Worm (Caenorhabditis elegans) whole organism, young adult: ENCODE measurements around the gene sorf-1.
A peak's percentile ranks its signal among the peaks of the same experiment; 100 is the strongest.

Source experiments
- B0261.1 ChIP-seq: sonication (generic microtip); optimal IDR thresholded peaks from 2 replicates; lab custom pipeline; 2016; ENCODE audit warnings: mild to moderate bottlenecking, missing genetic modification characterization, moderate library complexity, missing compliant biosample characterization
- B0336.3 ChIP-seq: fragments of 200-800 bp; sonication (Bioruptor generic); IDR thresholded peaks from 2 replicates; pipeline ENCODE4 v1.3.6; 2022; ENCODE audit warnings: missing genetic modification characterization, missing compliant biosample characterization
- C06A6.2 ChIP-seq: fragments of 200-800 bp; sonication (Bioruptor generic); conservative IDR thresholded peaks from 2 replicates; pipeline ENCODE4 v1.3.6; 2022; ENCODE audit warnings: missing genetic modification characterization, missing compliant biosample characterization
- D2030.7 ChIP-seq: fragments of 200-800 bp; sonication (Bioruptor generic); IDR thresholded peaks from 2 replicates; pipeline ENCODE4 v1.3.6; 2022; ENCODE audit warnings: missing genetic modification reagents, missing genetic modification characterization, missing compliant biosample characterization
- F10E7.11 ChIP-seq: sonication (generic microtip); optimal IDR thresholded peaks from 2 replicates; lab custom pipeline; 2017; ENCODE audit warnings: mild to moderate bottlenecking, missing genetic modification characterization, moderate library complexity, missing compliant biosample characterization
- F52B5.7 ChIP-seq: sonication (generic microtip); optimal IDR thresholded peaks from 2 replicates; lab custom pipeline; 2016; ENCODE audit warnings: mild to moderate bottlenecking, missing genetic modification characterization, missing compliant biosample characterization
- F55B11.4 ChIP-seq: sonication (generic microtip); optimal IDR thresholded peaks from 2 replicates; lab custom pipeline; 2016; ENCODE audit warnings: missing compliant biosample characterization, missing genetic modification characterization, borderline replicate concordance; ENCODE audit not compliant: insufficient read depth
- F57A8.1 ChIP-seq: fragments of 200-800 bp; sonication (Bioruptor generic); optimal IDR thresholded peaks from 2 replicates; lab custom pipeline; 2018; ENCODE audit warnings: mild to moderate bottlenecking, missing genetic modification characterization, moderate library complexity, missing compliant biosample characterization
- T26A5.8 ChIP-seq: sonication (generic microtip); optimal IDR thresholded peaks from 2 replicates; lab custom pipeline; 2016; ENCODE audit warnings: missing genetic modification characterization, missing compliant biosample characterization
- Y53G8AR.9 ChIP-seq: fragments of 200-800 bp; sonication (Bioruptor generic); conservative IDR thresholded peaks from 2 replicates; pipeline ENCODE4 v1.3.6; 2022; ENCODE audit warnings: missing genetic modification reagents, missing genetic modification characterization, missing compliant biosample characterization
- Y67H2A.10 ChIP-seq: fragments of 200-800 bp; sonication (Bioruptor generic); conservative IDR thresholded peaks from 2 replicates; pipeline ENCODE4 v1.3.6; 2022; ENCODE audit warnings: missing genetic modification reagents, missing genetic modification characterization, missing compliant biosample characterization
- akir-1 ChIP-seq: fragments of 200-800 bp; sonication (Bioruptor generic); optimal IDR thresholded peaks from 2 replicates; lab custom pipeline; 2018; ENCODE audit warnings: mild to moderate bottlenecking, missing genetic modification characterization, moderate library complexity, missing compliant biosample characterization
- ama-1 ChIP-seq, 3 experiments: fragments of 150-350 bp in 1 of 3; sonication (generic microtip) in 2 of 3; optimal IDR thresholded peaks; 2 replicates each; lab custom pipeline; 2014 to 2018; ENCODE audit warnings: missing biosample characterization in 2 of 3, missing genetic modification characterization in 2 of 3, missing genetic modification reagents in 2 of 3
- aptf-2 ChIP-seq: fragments of 200-800 bp; sonication (Bioruptor generic); conservative IDR thresholded peaks from 2 replicates; pipeline ENCODE4 v1.3.6; 2022; ENCODE audit warnings: missing genetic modification reagents, missing genetic modification characterization, missing compliant biosample characterization
- attf-5 ChIP-seq: fragments of 200-800 bp; sonication (Bioruptor generic); optimal IDR thresholded peaks from 2 replicates; lab custom pipeline; 2018; ENCODE audit warnings: mild to moderate bottlenecking, missing genetic modification characterization, missing compliant biosample characterization
- attf-6 ChIP-seq: fragments of 200-800 bp; sonication (Bioruptor generic); IDR thresholded peaks from 2 replicates; pipeline ENCODE4 v1.3.6; 2022; ENCODE audit warnings: missing genetic modification reagents, missing genetic modification characterization, missing compliant biosample characterization
- bed-2 ChIP-seq: fragments of 200-800 bp; sonication (Bioruptor generic); IDR thresholded peaks from 2 replicates; pipeline ENCODE4 v1.3.6; 2022; ENCODE audit warnings: missing genetic modification reagents, missing genetic modification characterization, missing compliant biosample characterization
- cebp-2 ChIP-seq: fragments of 200-800 bp; sonication (Bioruptor generic); IDR thresholded peaks from 2 replicates; pipeline ENCODE4 v1.3.6; 2022; ENCODE audit warnings: missing genetic modification characterization, missing compliant biosample characterization
- ceh-58 ChIP-seq: fragments of 200-800 bp; sonication (Bioruptor generic); IDR thresholded peaks from 2 replicates; pipeline ENCODE4 v1.3.6; 2022; ENCODE audit warnings: missing genetic modification characterization, missing compliant biosample characterization
- ceh-79 ChIP-seq: sonication (generic microtip); optimal IDR thresholded peaks from 2 replicates; lab custom pipeline; 2017; ENCODE audit warnings: mild to moderate bottlenecking, missing genetic modification characterization, missing compliant biosample characterization
- ceh-91 ChIP-seq: fragments of 200-800 bp; sonication (Bioruptor generic); IDR thresholded peaks from 2 replicates; pipeline ENCODE4 v1.3.6; 2022; ENCODE audit warnings: missing genetic modification reagents, missing genetic modification characterization, missing compliant biosample characterization
- die-1 ChIP-seq: sonication (generic microtip); optimal IDR thresholded peaks from 2 replicates; lab custom pipeline; 2016; ENCODE audit warnings: missing genotype, mild to moderate bottlenecking, missing genetic modification characterization, missing compliant biosample characterization
- dpff-1 ChIP-seq: sonication (generic microtip); optimal IDR thresholded peaks from 2 replicates; lab custom pipeline; 2017; ENCODE audit warnings: mild to moderate bottlenecking, missing genetic modification characterization, missing compliant biosample characterization
- efl-1 ChIP-seq: fragments of 150-350 bp; optimal IDR thresholded peaks from 2 replicates; lab custom pipeline; 2014; ENCODE audit warnings: missing biosample characterization, missing genetic modification reagents, missing genetic modification characterization
- egl-44 ChIP-seq: fragments of 200-800 bp; sonication (Bioruptor generic); IDR thresholded peaks from 2 replicates; pipeline ENCODE4 v1.3.6; 2022; ENCODE audit warnings: missing genetic modification reagents, missing genetic modification characterization, missing compliant biosample characterization
- ets-4 ChIP-seq: fragments of 200-800 bp; sonication (Bioruptor generic); optimal IDR thresholded peaks from 2 replicates; lab custom pipeline; 2018; ENCODE audit warnings: mild to moderate bottlenecking, missing genetic modification characterization, missing compliant biosample characterization
- hmg-1.2 ChIP-seq: fragments of 200-800 bp; sonication (Bioruptor generic); IDR thresholded peaks from 2 replicates; pipeline ENCODE4 v1.3.6; 2022; ENCODE audit warnings: missing genetic modification reagents, missing genetic modification characterization, missing compliant biosample characterization
- lag-1 ChIP-seq: fragments of 200-800 bp; sonication (Bioruptor generic); IDR thresholded peaks from 2 replicates; pipeline ENCODE4 v1.3.6; 2022; ENCODE audit warnings: missing genetic modification reagents, missing genetic modification characterization, missing compliant biosample characterization
- madf-3 ChIP-seq: fragments of 200-800 bp; sonication (Bioruptor generic); IDR thresholded peaks from 2 replicates; pipeline ENCODE4 v1.3.6; 2022; ENCODE audit warnings: missing genetic modification reagents, missing genetic modification characterization, missing compliant biosample characterization
- mel-28 ChIP-seq: sonication (generic microtip); optimal IDR thresholded peaks from 2 replicates; lab custom pipeline; 2016; ENCODE audit warnings: borderline replicate concordance, mild to moderate bottlenecking, missing genetic modification characterization, missing compliant biosample characterization
- mes-4 ChIP-seq: sonication (generic microtip); optimal IDR thresholded peaks from 2 replicates; lab custom pipeline; 2016; ENCODE audit warnings: missing genotype, missing genetic modification characterization, missing compliant biosample characterization
- nfya-1 ChIP-seq: sonication (generic microtip); optimal IDR thresholded peaks from 2 replicates; lab custom pipeline; 2017; ENCODE audit warnings: antibody characterized with exemption, missing compliant biosample characterization, missing genetic modification characterization, borderline replicate concordance; ENCODE audit not compliant: insufficient read depth
- nfyb-1 ChIP-seq: fragments of 200-800 bp; sonication (Bioruptor generic); IDR thresholded peaks from 2 replicates; pipeline ENCODE4 v1.3.6; 2022; ENCODE audit warnings: missing genetic modification reagents, missing genetic modification characterization, missing compliant biosample characterization
- nhr-120 ChIP-seq: fragments of 200-800 bp; sonication (Bioruptor generic); IDR thresholded peaks from 2 replicates; pipeline ENCODE4 v1.3.6; 2022; ENCODE audit warnings: missing genetic modification characterization, missing compliant biosample characterization
- nhr-90 ChIP-seq: sonication (generic microtip); optimal IDR thresholded peaks from 2 replicates; lab custom pipeline; 2016; ENCODE audit warnings: missing genotype, mild to moderate bottlenecking, missing genetic modification characterization, missing compliant biosample characterization
- pha-4 ChIP-seq: fragments of 150-350 bp; sonication (generic microtip); optimal IDR thresholded peaks from 2 replicates; lab custom pipeline; 2014; ENCODE audit warnings: missing biosample characterization, missing genetic modification reagents, missing genetic modification characterization
- rec-8 ChIP-seq, 2 experiments: sonication (generic microtip); optimal IDR thresholded peaks; 2 replicates each; lab custom pipeline; 2016; ENCODE audit warnings: mild to moderate bottlenecking in 2 of 2, missing genetic modification characterization in 2 of 2, missing genetic modification reagents in 2 of 2, missing genotype in 2 of 2, missing biosample characterization in 1 of 2, missing compliant biosample characterization in 1 of 2, moderate library complexity in 1 of 2
- repo-1 ChIP-seq: sonication (generic microtip); optimal IDR thresholded peaks from 2 replicates; lab custom pipeline; 2017; ENCODE audit warnings: mild to moderate bottlenecking, missing genetic modification characterization, missing compliant biosample characterization
- sdz-38 ChIP-seq: sonication (generic microtip); optimal IDR thresholded peaks from 2 replicates; lab custom pipeline; 2016; ENCODE audit warnings: missing genotype, missing genetic modification characterization, missing compliant biosample characterization
- sea-2 ChIP-seq: fragments of 200-800 bp; sonication (Bioruptor generic); IDR thresholded peaks from 2 replicates; pipeline ENCODE4 v1.3.6; 2022; ENCODE audit warnings: missing genetic modification characterization, missing compliant biosample characterization
- snpc-3.4 ChIP-seq: sonication (generic microtip); optimal IDR thresholded peaks from 2 replicates; lab custom pipeline; 2017; ENCODE audit warnings: missing genetic modification characterization, mild to moderate bottlenecking, missing compliant biosample characterization, antibody characterized with exemption, moderate library complexity, missing genotype, missing genetic modification reagents
- tbx-9 ChIP-seq: sonication (generic microtip); optimal IDR thresholded peaks from 2 replicates; lab custom pipeline; 2016; ENCODE audit warnings: borderline replicate concordance, missing genetic modification characterization, inconsistent platforms, missing compliant biosample characterization
- unc-130 ChIP-seq: sonication (generic microtip); optimal IDR thresholded peaks from 2 replicates; lab custom pipeline; 2016; ENCODE audit warnings: missing genetic modification reagents, missing genetic modification characterization, missing compliant biosample characterization
- unc-62 ChIP-seq: fragments of 150-350 bp; optimal IDR thresholded peaks from 2 replicates; lab custom pipeline; 2014; ENCODE audit warnings: missing biosample characterization, missing genetic modification reagents, missing genetic modification characterization
- zfh-2 ChIP-seq: fragments of 200-800 bp; sonication (Bioruptor generic); conservative IDR thresholded peaks from 2 replicates; pipeline ENCODE4 v1.3.6; 2022; ENCODE audit warnings: missing genetic modification reagents, missing genetic modification characterization, missing compliant biosample characterization
- ztf-18 ChIP-seq: sonication (generic microtip); optimal IDR thresholded peaks from 2 replicates; lab custom pipeline; 2016; ENCODE audit warnings: missing genotype, mild to moderate bottlenecking, missing genetic modification characterization, missing compliant biosample characterization
- ztf-25 ChIP-seq: fragments of 200-800 bp; sonication (Bioruptor generic); IDR thresholded peaks from 2 replicates; pipeline ENCODE4 v1.3.6; 2022; ENCODE audit warnings: missing genetic modification reagents, missing genetic modification characterization, missing compliant biosample characterization
- ztf-28 ChIP-seq: fragments of 200-800 bp; sonication (Bioruptor generic); IDR thresholded peaks from 2 replicates; pipeline ENCODE4 v1.3.6; 2022; ENCODE audit warnings: missing genetic modification reagents, missing genetic modification characterization, missing compliant biosample characterization

sorf-1 gene

ce11 chrX:3371264-3371663 lies 7.8 kb downstream of the sorf-1 start (continued):
- no peak for TF ChIP-seq ama-1 (optimal IDR thresholded peaks at IDR 0.05; lab: Kevin White, UChicago)
- peak; percentile 75 to 90 for TF ChIP-seq ama-1 (GFP tag; optimal IDR thresholded peaks at IDR 0.05; lab: Kevin White, UChicago)
- peak; percentile 35 for TF ChIP-seq ceh-79
- TF ChIP-seq F55B11.4 (tag; lab: Kevin White, UChicago), result no peak
- peak; percentile 75 for TF ChIP-seq F52B5.7
- TF ChIP-seq ceh-91 (GFP tag; lab: Robert Waterston, UW), result no peak
- TF ChIP-seq tbx-9, result no peak
- no peak for TF ChIP-seq dpff-1 (tag; lab: Kevin White, UChicago)
- TF ChIP-seq attf-5 (GFP tag; lab: Kevin White, UChicago), result peak; percentile 42
- no peak for TF ChIP-seq T26A5.8
- TF ChIP-seq B0261.1 (tag; lab: Kevin White, UChicago), result peak; percentile 95
- TF ChIP-seq repo-1 (tag; lab: Kevin White, UChicago), result peak; percentile 59
- TF ChIP-seq akir-1 (GFP tag; lab: Kevin White, UChicago), result peak; percentile 36
- TF ChIP-seq bed-2 (GFP tag; lab: Robert Waterston, UW), result no peak
- TF ChIP-seq ztf-28 (GFP tag; lab: Robert Waterston, UW), result peak; percentile 28; the same call in 1 of the 2 replicates
- TF ChIP-seq madf-3 (GFP tag; lab: Robert Waterston, UW), result peak; percentile 77; the same call in 1 of the 2 replicates
- peak; percentile 55; the same call in 1 of the 2 replicates for TF ChIP-seq B0336.3 (GFP tag; lab: Robert Waterston, UW)
- TF ChIP-seq nfyb-1 (GFP tag; lab: Robert Waterston, UW), result peak; percentile 90
- no peak for TF ChIP-seq mel-28 (tag; lab: Kevin White, UChicago)
- peak; percentile 62 to 75 for TF ChIP-seq rec-8 (tag; optimal IDR thresholded peaks at IDR 0.05; lab: Kevin White, UChicago)
- no peak for TF ChIP-seq aptf-2 (GFP tag; lab: Robert Waterston, UW)
- TF ChIP-seq unc-130, result peak; percentile 54
- peak; percentile 83 for TF ChIP-seq hmg-1.2
- peak; percentile 50; the same call in 1 of the 2 replicates for TF ChIP-seq attf-6 (GFP tag; lab: Robert Waterston, UW)
- no peak; the same call in 1 of the 2 replicates for TF ChIP-seq zfh-2 (GFP tag; lab: Robert Waterston, UW)
- TF ChIP-seq ztf-18 (tag; lab: Kevin White, UChicago), result peak; percentile 65
- TF ChIP-seq Y53G8AR.9 (GFP tag; lab: Robert Waterston, UW), result peak; percentile 39; the same call in 1 of the 2 replicates
- TF ChIP-seq snpc-3.4 (tag; lab: Kevin White, UChicago), result peak; percentile 86
- TF ChIP-seq F57A8.1 (GFP tag; lab: Kevin White, UChicago), result peak; percentile 59
- no peak for TF ChIP-seq F10E7.11 (tag; lab: Kevin White, UChicago)
- TF ChIP-seq egl-44 (GFP tag; lab: Robert Waterston, UW), result peak; percentile 75
- no peak for TF ChIP-seq ceh-58
- TF ChIP-seq ztf-25 (GFP tag; lab: Robert Waterston, UW), result peak; percentile 96
- TF ChIP-seq nfya-1, result no peak
- TF ChIP-seq nhr-120 (GFP tag; lab: Robert Waterston, UW), result 0 out of 2 replicates have a peak, but pooled peaks have one; percentile 60
- peak; percentile 78 for TF ChIP-seq nhr-90 (tag; lab: Kevin White, UChicago)
- TF ChIP-seq lag-1 (GFP tag; lab: Robert Waterston, UW), result no peak
- no peak for TF ChIP-seq pha-4 (tag; lab: Kevin White, UChicago)
- TF ChIP-seq cebp-2 (GFP tag; lab: Robert Waterston, UW), result 0 out of 2 replicates have a peak, but pooled peaks have one; percentile 76
- TF ChIP-seq die-1, result peak; percentile 90
- peak; percentile 73 for TF ChIP-seq D2030.7 (GFP tag; lab: Robert Waterston, UW)
- TF ChIP-seq ets-4 (GFP tag; lab: Kevin White, UChicago), result peak; percentile 57
- peak; percentile 65 for TF ChIP-seq Y67H2A.10 (GFP tag; lab: Robert Waterston, UW)
- TF ChIP-seq C06A6.2 (GFP tag; lab: Robert Waterston, UW), result 0 out of 2 replicates have a peak, but pooled peaks have one; percentile 33
- peak; percentile 59 for TF ChIP-seq mes-4 (tag; lab: Kevin White, UChicago)
- no peak for TF ChIP-seq unc-62 (GFP tag; lab: Kevin White, UChicago)
- TF ChIP-seq sea-2, result no peak
- TF ChIP-seq sdz-38 (tag; lab: Kevin White, UChicago), result no peak
- TF ChIP-seq efl-1 (GFP tag; lab: Kevin White, UChicago), result no peak
